Worm (Caenorhabditis elegans) whole organism, L3 larva: ENCODE data around the gene F14D7.18.
A peak's percentile ranks its signal among the peaks of the same experiment; 100 is the strongest.

ENCODE experiments used
- R02D3.7 ChIP-seq: fragments of 150-350 bp; optimal IDR thresholded peaks from 2 replicates; lab custom pipeline; 2014; ENCODE audit warnings: missing biosample characterization, missing genetic modification characterization
- aly-2 ChIP-seq: fragments of 150-350 bp; optimal IDR thresholded peaks from 2 replicates; lab custom pipeline; 2014; ENCODE audit warnings: missing biosample characterization, missing genetic modification characterization
- ama-1 ChIP-seq: fragments of 150-350 bp; optimal IDR thresholded peaks from 2 replicates; lab custom pipeline; 2018
- ceh-16 ChIP-seq: sonication (generic microtip); optimal IDR thresholded peaks from 2 replicates; lab custom pipeline; 2017; ENCODE audit warnings: missing biosample characterization, missing genetic modification characterization
- ceh-28 ChIP-seq: fragments of 150-350 bp; optimal IDR thresholded peaks from 2 replicates; lab custom pipeline; 2014; ENCODE audit warnings: missing biosample characterization, missing genetic modification reagents, missing genetic modification characterization
- ceh-9 ChIP-seq: sonication (generic microtip); optimal IDR thresholded peaks from 2 replicates; lab custom pipeline; 2018; ENCODE audit warnings: missing biosample characterization, missing genetic modification characterization
- egl-27 ChIP-seq: sonication (generic microtip); optimal IDR thresholded peaks from 4 replicates; lab custom pipeline; 2017; ENCODE audit warnings: missing biosample characterization, missing genetic modification reagents, missing genetic modification characterization
- egl-5 ChIP-seq: fragments of 150-350 bp; optimal IDR thresholded peaks from 2 replicates; lab custom pipeline; 2017; ENCODE audit warnings: missing biosample characterization, missing genetic modification reagents, missing genetic modification characterization, inconsistent platforms
- elt-1 ChIP-seq: fragments of 150-350 bp; optimal IDR thresholded peaks from 2 replicates; lab custom pipeline; 2014; ENCODE audit warnings: missing biosample characterization, missing genetic modification characterization
- elt-2 ChIP-seq: sonication (generic microtip); optimal IDR thresholded peaks from 2 replicates; lab custom pipeline; 2016; ENCODE audit warnings: missing genetic modification reagents, mild to moderate bottlenecking, missing genetic modification characterization, missing compliant biosample characterization
- elt-3 ChIP-seq, 3 experiments: fragments of 150-350 bp in 1 of 3; sonication (generic microtip) in 2 of 3; optimal IDR thresholded peaks; 2 replicates in 2 of 3; 4 replicates in 1 of 3; lab custom pipeline; 2014 to 2017; ENCODE audit warnings: missing biosample characterization in 3 of 3, missing genetic modification characterization in 3 of 3
- fkh-2 ChIP-seq: fragments of 150-350 bp; optimal IDR thresholded peaks from 2 replicates; lab custom pipeline; 2014; ENCODE audit warnings: missing biosample characterization, missing genetic modification reagents, missing genetic modification characterization
- fos-1 ChIP-seq: fragments of 150-350 bp; optimal IDR thresholded peaks from 2 replicates; lab custom pipeline; 2014; ENCODE audit warnings: missing biosample characterization, missing genetic modification characterization
- hmg-11 ChIP-seq: sonication (generic microtip); optimal IDR thresholded peaks from 2 replicates; lab custom pipeline; 2016; ENCODE audit warnings: missing genetic modification characterization, missing compliant biosample characterization
- lin-15B ChIP-seq: fragments of 150-350 bp; optimal IDR thresholded peaks from 2 replicates; lab custom pipeline; 2014; ENCODE audit warnings: missing biosample characterization, missing genetic modification characterization
- mdl-1 ChIP-seq: fragments of 150-350 bp; optimal IDR thresholded peaks from 2 replicates; lab custom pipeline; 2014; ENCODE audit warnings: missing biosample characterization, missing genetic modification characterization
- nfya-1 ChIP-seq: sonication (generic microtip); optimal IDR thresholded peaks from 2 replicates; lab custom pipeline; 2017; ENCODE audit warnings: missing genetic modification characterization, mild to moderate bottlenecking, missing compliant biosample characterization, antibody characterized with exemption, moderate library complexity; ENCODE audit not compliant: insufficient read depth
- nhr-11 ChIP-seq: fragments of 150-350 bp; optimal IDR thresholded peaks from 2 replicates; lab custom pipeline; 2014; ENCODE audit warnings: missing biosample characterization, missing genetic modification characterization
- nhr-12 ChIP-seq: fragments of 150-350 bp; optimal IDR thresholded peaks from 2 replicates; lab custom pipeline; 2014; ENCODE audit warnings: missing biosample characterization, missing genetic modification characterization
- nhr-23 ChIP-seq: fragments of 150-350 bp; optimal IDR thresholded peaks from 2 replicates; lab custom pipeline; 2014; ENCODE audit warnings: missing biosample characterization, missing genetic modification reagents, missing genetic modification characterization
- nhr-237 ChIP-seq: fragments of 150-350 bp; optimal IDR thresholded peaks from 2 replicates; lab custom pipeline; 2014; ENCODE audit warnings: missing biosample characterization, missing genetic modification characterization
- nhr-25 ChIP-seq: sonication (generic microtip); optimal IDR thresholded peaks from 2 replicates; lab custom pipeline; 2017; ENCODE audit warnings: missing biosample characterization, missing genetic modification characterization
- nhr-28 ChIP-seq: fragments of 150-350 bp; optimal IDR thresholded peaks from 2 replicates; lab custom pipeline; 2014; ENCODE audit warnings: missing biosample characterization, missing genetic modification characterization
- nhr-76 ChIP-seq: fragments of 150-350 bp; sonication (generic microtip); optimal IDR thresholded peaks from 5 replicates; lab custom pipeline; 2014; ENCODE audit warnings: missing biosample characterization, missing genetic modification characterization
- nhr-77 ChIP-seq: fragments of 150-350 bp; optimal IDR thresholded peaks from 2 replicates; lab custom pipeline; 2014; ENCODE audit warnings: missing biosample characterization, missing genetic modification characterization
- pha-4 ChIP-seq: fragments of 150-350 bp; optimal IDR thresholded peaks from 2 replicates; lab custom pipeline; 2014; ENCODE audit warnings: missing biosample characterization, missing genetic modification reagents, missing genetic modification characterization
- pqm-1 ChIP-seq: fragments of 150-350 bp; optimal IDR thresholded peaks from 2 replicates; lab custom pipeline; 2017; ENCODE audit warnings: missing biosample characterization, missing genetic modification characterization, inconsistent platforms
- skn-1 ChIP-seq: fragments of 150-350 bp; optimal IDR thresholded peaks from 2 replicates; lab custom pipeline; 2014; ENCODE audit warnings: missing biosample characterization, missing genetic modification characterization
- snpc-4 ChIP-seq: fragments of 150-350 bp; optimal IDR thresholded peaks from 2 replicates; lab custom pipeline; 2014; ENCODE audit warnings: missing biosample characterization, missing genetic modification characterization
- unc-39 ChIP-seq: sonication (generic microtip); optimal IDR thresholded peaks from 4 replicates; lab custom pipeline; 2017; ENCODE audit warnings: missing biosample characterization, missing genetic modification characterization
- unc-62 ChIP-seq: fragments of 150-350 bp; sonication (generic microtip); optimal IDR thresholded peaks from 4 replicates; lab custom pipeline; 2014; ENCODE audit warnings: missing biosample characterization, missing genetic modification reagents, missing genetic modification characterization
- zag-1 ChIP-seq: fragments of 150-350 bp; optimal IDR thresholded peaks from 2 replicates; lab custom pipeline; 2014; ENCODE audit warnings: missing biosample characterization, missing genetic modification characterization
- ztf-4 ChIP-seq: fragments of 150-350 bp; optimal IDR thresholded peaks from 2 replicates; lab custom pipeline; 2014; ENCODE audit warnings: missing biosample characterization, missing genetic modification characterization

F14D7.18 gene

ce11 chrV:14327776-14328175 is 37.2 kb upstream of the F14D7.18 start, which contains the start of gene F47B8.5:
Gene F47B8.5, minus strand, starts transcription at chrV:14327876.
- no peak for TF ChIP-seq aly-2 (tag; lab: Kevin White, UChicago)
- no peak for TF ChIP-seq nhr-11 (tag; lab: Kevin White, UChicago)
- no peak for TF ChIP-seq nhr-12 (tag; lab: Kevin White, UChicago)
- no peak for TF ChIP-seq nhr-77 (tag; lab: Kevin White, UChicago)
- no peak for TF ChIP-seq zag-1 (tag; lab: Kevin White, UChicago)
- no peak for TF ChIP-seq ztf-4 (tag; lab: Kevin White, UChicago)
- TF ChIP-seq ceh-16 (tag; lab: Kevin White, UChicago): no peak
- TF ChIP-seq lin-15B (tag; lab: Kevin White, UChicago): no peak
- no peak for TF ChIP-seq elt-3 (tag; optimal IDR thresholded peaks at IDR 0.05; lab: Kevin White, UChicago)
- no peak for TF ChIP-seq nfya-1
- no peak for TF ChIP-seq elt-1 (tag; lab: Kevin White, UChicago)

ce11 chrV:14324502-14325467 is 34.2 kb upstream of the F14D7.18 start, which contains the start of the genes F47B8.4 and F47B8.18:
Gene F47B8.4, minus strand, starts transcription at chrV:14324673.
Gene F47B8.18, minus strand, starts transcription at chrV:14325464.
- TF ChIP-seq elt-2 (tag; lab: Kevin White, UChicago) (peak; percentile 69), elt-1 (tag; lab: Kevin White, UChicago) (no peak), pqm-1 (tag; lab: Kevin White, UChicago) (peak; percentile 59), pha-4 (tag; lab: Kevin White, UChicago) (peak; percentile 90), fkh-2 (tag; lab: Kevin White, UChicago) (no peak)
- TF ChIP-seq, all 47 proteins: peak for 3

- TF ChIP-seq lin-15B (tag; lab: Kevin White, UChicago) (peak; percentile 15), pha-4 (tag; lab: Kevin White, UChicago) (peak; percentile 63), snpc-4 (tag; lab: Kevin White, UChicago) (peak; percentile 17), nfya-1 (peak; percentile 69), hmg-11 (peak; percentile 43), nhr-25 (tag; lab: Kevin White, UChicago) (peak; percentile 45), unc-39 (tag; lab: Kevin White, UChicago) (no peak), skn-1 (peak; percentile 14), ceh-9 (tag; lab: Kevin White, UChicago) (no peak), egl-5 (peak; percentile 27), pqm-1 (tag; lab: Kevin White, UChicago) (no peak), ama-1 (lab: Kevin White, UChicago) (peak; percentile 5), fos-1 (tag; lab: Kevin White, UChicago) (no peak), nhr-76 (tag; lab: Kevin White, UChicago) (no peak), nhr-23 (tag; lab: Kevin White, UChicago) (peak; percentile 6), mdl-1 (no peak)
Measured at ce11 chrV:14322743-14323142, 32.2 kb upstream of the F14D7.18 start, which contains the start of gene F47B8.3. Gene F47B8.3, minus strand, starts transcription at chrV:14323003.

- TF ChIP-seq mdl-1: no peak
- TF ChIP-seq unc-62 (GFP tag; lab: Kevin White, UChicago): no peak
- no peak for TF ChIP-seq R02D3.7
- TF ChIP-seq egl-27 (tag; lab: Kevin White, UChicago): no peak
- TF ChIP-seq nhr-28: no peak
- TF ChIP-seq ceh-16 (tag; lab: Kevin White, UChicago): no peak
- TF ChIP-seq unc-39 (tag; lab: Kevin White, UChicago): no peak
- no peak for TF ChIP-seq nhr-237 (tag; lab: Kevin White, UChicago)
- TF ChIP-seq ceh-28 (tag; lab: Kevin White, UChicago): no peak
- TF ChIP-seq nfya-1: no peak
- no peak for TF ChIP-seq pqm-1 (tag; lab: Kevin White, UChicago)
- no peak for TF ChIP-seq fkh-2 (tag; lab: Kevin White, UChicago)
- TF ChIP-seq zag-1 (tag; lab: Kevin White, UChicago): no peak
Measured at ce11 chrV:14320730-14321319, 30.3 kb upstream of the F14D7.18 start.
